Worm (Caenorhabditis elegans): Measurements from ENCODE around the gene unc-2.

unc-2 gene

ce11 chrX:2809611-2810010 lies 46.3 kb upstream of the unc-2 start, which contains the start of gene C14A11.9 (continued):
- TF ChIP-seq ceh-91 (GFP tag; IDR thresholded peaks at IDR 0.05) (no peak), gei-17 (GFP tag; optimal IDR thresholded peaks at IDR 0.05) (peak; percentile 87), ama-1 (optimal IDR thresholded peaks at IDR 0.05) (no peak), ama-1 (GFP tag; optimal IDR thresholded peaks at IDR 0.05) (no peak), snpc-4 (GFP tag; optimal IDR thresholded peaks at IDR 0.05) (no peak), snpc-4 (tag; optimal IDR thresholded peaks at IDR 0.05) (peak in 3 of 4 experiments; percentile 45 to 67 (median 66)), rpc-1 (optimal IDR thresholded peaks at IDR 0.05) (no peak), rpc-1 (tag; optimal IDR thresholded peaks at IDR 0.05) (no peak), attf-6 (GFP tag; IDR thresholded peaks at IDR 0.05) (no peak), mcd-1 (GFP tag; IDR thresholded peaks at IDR 0.05) (peak; percentile 80), him-1 (tag; optimal IDR thresholded peaks at IDR 0.05) (no peak), athp-1 (tag; optimal IDR thresholded peaks at IDR 0.05) (no peak), lin-54 (GFP tag; optimal IDR thresholded peaks at IDR 0.05) (peak; percentile 72), hsf-1 (GFP tag; IDR thresholded peaks at IDR 0.05) (no peak), F57C9.4 (tag; optimal IDR thresholded peaks at IDR 0.05) (no peak), tbx-9 (tag; optimal IDR thresholded peaks at IDR 0.05; ENCODE audit: borderline replicate concordance) (no peak), ztf-22 (GFP tag; optimal IDR thresholded peaks at IDR 0.05) (peak; percentile 53), Y79H2A.3 (GFP tag; conservative IDR thresholded peaks at IDR 0.05) (no peak), repo-1 (tag; optimal IDR thresholded peaks at IDR 0.05) (no peak), ets-4 (GFP tag; optimal IDR thresholded peaks at IDR 0.05) (peak; percentile 63), snpc-3.4 (tag; optimal IDR thresholded peaks at IDR 0.05) (peak; percentile 12), bed-1 (GFP tag; IDR thresholded peaks at IDR 0.05) (no peak), ztf-25 (GFP tag; IDR thresholded peaks at IDR 0.05) (no peak), aptf-2 (GFP tag; conservative IDR thresholded peaks at IDR 0.05) (no peak), F55B11.4 (tag; optimal IDR thresholded peaks at IDR 0.05; ENCODE audit: borderline replicate concordance, insufficient read depth) (no peak), chd-7 (tag; optimal IDR thresholded peaks at IDR 0.05) (no peak), tbp1 (GFP tag; optimal IDR thresholded peaks at IDR 0.05) (no peak), lin-40 (tag; optimal IDR thresholded peaks at IDR 0.05) (peak; percentile 97), madf-10 (tag; optimal IDR thresholded peaks at IDR 0.05) (peak; percentile 63), ztf-26 (tag; optimal IDR thresholded peaks at IDR 0.05) (peak; percentile 85), B0261.1 (tag; optimal IDR thresholded peaks at IDR 0.05) (peak; percentile 2), Y67H2A.10 (GFP tag; conservative IDR thresholded peaks at IDR 0.05) (0 out of 2 replicates have a peak, but pooled peaks have one; percentile 14), ceh-79 (tag; optimal IDR thresholded peaks at IDR 0.05) (no peak), sptf-2 (GFP tag; optimal IDR thresholded peaks at IDR 0.05) (peak; percentile 14), F22D6.2 (tag; optimal IDR thresholded peaks at IDR 0.05) (peak; percentile 69), ztf-6 (GFP tag; IDR thresholded peaks at IDR 0.05) (no peak), lsy-27 (tag; optimal IDR thresholded peaks at IDR 0.05; ENCODE audit: borderline replicate concordance, insufficient read depth) (no peak), efl-1 (GFP tag; optimal IDR thresholded peaks at IDR 0.05) (no peak), somi-1 (GFP tag; optimal IDR thresholded peaks at IDR 0.05) (peak; percentile 79), egl-44 (GFP tag; IDR thresholded peaks at IDR 0.05) (peak; percentile 71; the same call in 1 of the 2 replicates), F10E7.11 (tag; optimal IDR thresholded peaks at IDR 0.05) (no peak), madf-6 (GFP tag; IDR thresholded peaks at IDR 0.05) (no peak), F37B4.10 (GFP tag; IDR thresholded peaks at IDR 0.05) (no peak), pha-4 (tag; optimal IDR thresholded peaks at IDR 0.05) (no peak), fkh-3 (tag; optimal IDR thresholded peaks at IDR 0.05) (no peak), ceh-40 (GFP tag; IDR thresholded peaks at IDR 0.05) (no peak), ceh-27 (GFP tag; optimal IDR thresholded peaks at IDR 0.05) (peak; percentile 84), let-526 (GFP tag; IDR thresholded peaks at IDR 0.05) (no peak), aptf-3 (GFP tag; IDR thresholded peaks at IDR 0.05) (no peak), F33H1.4 (GFP tag; IDR thresholded peaks at IDR 0.05) (no peak; the same call in 1 of the 2 replicates), dpl-1 (GFP tag; optimal IDR thresholded peaks at IDR 0.05) (peak; percentile 3)
